Worm (Caenorhabditis elegans) whole organism, L1 larva: ENCODE data around the gene C02B8.3.

Experiments used
- C34B4.2 ChIP-seq: sonication (generic microtip); optimal IDR thresholded peaks from 2 replicates; lab custom pipeline; 2017; ENCODE audit warnings: mild to moderate bottlenecking, missing genetic modification characterization, missing compliant biosample characterization
- alr-1 ChIP-seq: fragments of 200-800 bp; sonication (Bioruptor generic); optimal IDR thresholded peaks from 2 replicates; lab custom pipeline; 2018; ENCODE audit warnings: borderline replicate concordance, mild to moderate bottlenecking, missing genetic modification characterization, missing compliant biosample characterization
- aly-2 ChIP-seq: fragments of 150-350 bp; optimal IDR thresholded peaks from 2 replicates; lab custom pipeline; 2014; ENCODE audit warnings: missing biosample characterization, missing genetic modification characterization
- ama-1 ChIP-seq: fragments of 150-350 bp; optimal IDR thresholded peaks from 2 replicates; lab custom pipeline; 2014
- blmp-1 ChIP-seq: fragments of 150-350 bp; optimal IDR thresholded peaks from 2 replicates; lab custom pipeline; 2014; ENCODE audit warnings: missing biosample characterization, missing genetic modification characterization
- ces-1 ChIP-seq: fragments of 150-350 bp; optimal IDR thresholded peaks from 2 replicates; lab custom pipeline; 2014; ENCODE audit warnings: missing biosample characterization, missing genetic modification reagents, missing genetic modification characterization
- efl-1 ChIP-seq, 4 experiments: fragments of 150-350 bp; optimal IDR thresholded peaks in 3 of 4; peaks in 1 of 4; 1 replicate in 1 of 4; 2 replicates in 3 of 4; lab custom pipeline; 2014; ENCODE audit warnings: missing biosample characterization in 2 of 4, missing genetic modification characterization in 2 of 4, missing genetic modification reagents in 2 of 4
- egl-27 ChIP-seq, 2 experiments: fragments of 150-350 bp in 1 of 2; sonication (generic microtip); optimal IDR thresholded peaks; 3 replicates each; lab custom pipeline; 2017 to 2018; ENCODE audit warnings: missing biosample characterization in 2 of 2, missing genetic modification characterization in 2 of 2, missing genetic modification reagents in 2 of 2
- elt-2 ChIP-seq: sonication (generic microtip); optimal IDR thresholded peaks from 2 replicates; lab custom pipeline; 2016; ENCODE audit warnings: missing genetic modification characterization, mild to moderate bottlenecking, inconsistent platforms, missing compliant biosample characterization, missing genetic modification reagents
- ets-5 ChIP-seq: fragments of 200-800 bp; sonication (Bioruptor generic); IDR thresholded peaks from 2 replicates; pipeline ENCODE4 v1.3.6; 2022; ENCODE audit warnings: missing genetic modification characterization, missing compliant biosample characterization
- grh-1 ChIP-seq: fragments of 200-800 bp; sonication (Bioruptor generic); IDR thresholded peaks from 2 replicates; pipeline ENCODE4 v1.3.6; 2022; ENCODE audit warnings: missing genetic modification reagents, missing genetic modification characterization, missing compliant biosample characterization
- hpl-2 ChIP-seq: fragments of 150-350 bp; optimal IDR thresholded peaks from 2 replicates; lab custom pipeline; 2014; ENCODE audit warnings: missing biosample characterization, missing genetic modification reagents, missing genetic modification characterization
- lin-14 ChIP-seq: fragments of 200-800 bp; sonication (Bioruptor generic); optimal IDR thresholded peaks from 2 replicates; lab custom pipeline; 2018; ENCODE audit warnings: mild to moderate bottlenecking, missing genetic modification characterization, moderate library complexity, missing compliant biosample characterization
- lin-15B ChIP-seq: fragments of 150-350 bp; sonication (generic microtip); optimal IDR thresholded peaks from 3 replicates; lab custom pipeline; 2014; ENCODE audit warnings: missing biosample characterization, missing genetic modification characterization
- lin-35 ChIP-seq, 2 experiments: fragments of 150-350 bp; optimal IDR thresholded peaks; 2 replicates each; lab custom pipeline; 2014; ENCODE audit warnings: missing biosample characterization in 2 of 2, missing genetic modification characterization in 2 of 2, missing genetic modification reagents in 2 of 2
- mab-9 ChIP-seq: fragments of 200-800 bp; sonication (Bioruptor generic); IDR thresholded peaks from 2 replicates; pipeline ENCODE4 v1.3.6; 2022; ENCODE audit warnings: missing genetic modification reagents, missing genetic modification characterization, missing compliant biosample characterization
- mdl-1 ChIP-seq, 2 experiments: fragments of 150-350 bp; optimal IDR thresholded peaks; 2 replicates each; lab custom pipeline; 2014 to 2017; ENCODE audit warnings: missing biosample characterization in 2 of 2, missing genetic modification characterization in 2 of 2, inconsistent platforms in 1 of 2
- mef-2 ChIP-seq: fragments of 150-350 bp; optimal IDR thresholded peaks from 2 replicates; lab custom pipeline; 2014; ENCODE audit warnings: missing biosample characterization, missing genetic modification characterization
- mep-1 ChIP-seq: fragments of 150-350 bp; optimal IDR thresholded peaks from 2 replicates; lab custom pipeline; 2014; ENCODE audit warnings: missing biosample characterization, missing genetic modification characterization
- nhr-20 ChIP-seq: sonication (generic microtip); optimal IDR thresholded peaks from 2 replicates; lab custom pipeline; 2016; ENCODE audit warnings: mild to moderate bottlenecking, missing genetic modification characterization, missing compliant biosample characterization
- nhr-237 ChIP-seq: fragments of 150-350 bp; optimal IDR thresholded peaks from 2 replicates; lab custom pipeline; 2014; ENCODE audit warnings: missing biosample characterization, missing genetic modification characterization
- nhr-71 ChIP-seq: sonication (generic microtip); optimal IDR thresholded peaks from 2 replicates; lab custom pipeline; 2016; ENCODE audit warnings: mild to moderate bottlenecking, missing genetic modification characterization, moderate library complexity, missing compliant biosample characterization
- nhr-85 ChIP-seq: sonication (generic microtip); peaks from one replicate; lab custom pipeline; 2016; ENCODE audit warnings: missing genetic modification characterization, inconsistent platforms, missing compliant biosample characterization
- pag-3 ChIP-seq: sonication (generic microtip); optimal IDR thresholded peaks from 2 replicates; lab custom pipeline; 2017; ENCODE audit warnings: missing genetic modification characterization, mild to moderate bottlenecking, missing compliant biosample characterization, antibody characterized with exemption, borderline replicate concordance; ENCODE audit not compliant: insufficient read depth
- pax-3 ChIP-seq: fragments of 200-800 bp; sonication (Bioruptor generic); optimal IDR thresholded peaks from 2 replicates; lab custom pipeline; 2018; ENCODE audit warnings: mild to moderate bottlenecking, missing genetic modification characterization, moderate library complexity, missing compliant biosample characterization
- pqm-1 ChIP-seq: sonication (generic microtip); optimal IDR thresholded peaks from 3 replicates; lab custom pipeline; 2017; ENCODE audit warnings: missing biosample characterization, missing genetic modification characterization
- skn-1 ChIP-seq: fragments of 150-350 bp; optimal IDR thresholded peaks from 2 replicates; lab custom pipeline; 2014; ENCODE audit warnings: missing biosample characterization, missing genetic modification characterization
- snpc-4 ChIP-seq: fragments of 150-350 bp; optimal IDR thresholded peaks from 2 replicates; lab custom pipeline; 2014; ENCODE audit warnings: missing biosample characterization, missing genetic modification characterization
- tbx-2 ChIP-seq: sonication (generic microtip); optimal IDR thresholded peaks from 2 replicates; lab custom pipeline; 2016; ENCODE audit warnings: missing genetic modification characterization, missing compliant biosample characterization
- zag-1 ChIP-seq: fragments of 150-350 bp; optimal IDR thresholded peaks from 2 replicates; lab custom pipeline; 2014; ENCODE audit warnings: missing biosample characterization, missing genetic modification characterization
- zip-4 ChIP-seq: fragments of 200-800 bp; sonication (Bioruptor generic); optimal IDR thresholded peaks from 2 replicates; lab custom pipeline; 2018; ENCODE audit warnings: mild to moderate bottlenecking, missing genetic modification characterization, moderate library complexity, missing compliant biosample characterization
- ztf-11 ChIP-seq, 2 experiments: sonication (generic microtip); optimal IDR thresholded peaks; 2 replicates each; lab custom pipeline; 2016 to 2017; ENCODE audit warnings: missing genetic modification characterization in 2 of 2, missing biosample characterization in 1 of 2, missing compliant biosample characterization in 1 of 2

Gene C02B8.3

DNA sequence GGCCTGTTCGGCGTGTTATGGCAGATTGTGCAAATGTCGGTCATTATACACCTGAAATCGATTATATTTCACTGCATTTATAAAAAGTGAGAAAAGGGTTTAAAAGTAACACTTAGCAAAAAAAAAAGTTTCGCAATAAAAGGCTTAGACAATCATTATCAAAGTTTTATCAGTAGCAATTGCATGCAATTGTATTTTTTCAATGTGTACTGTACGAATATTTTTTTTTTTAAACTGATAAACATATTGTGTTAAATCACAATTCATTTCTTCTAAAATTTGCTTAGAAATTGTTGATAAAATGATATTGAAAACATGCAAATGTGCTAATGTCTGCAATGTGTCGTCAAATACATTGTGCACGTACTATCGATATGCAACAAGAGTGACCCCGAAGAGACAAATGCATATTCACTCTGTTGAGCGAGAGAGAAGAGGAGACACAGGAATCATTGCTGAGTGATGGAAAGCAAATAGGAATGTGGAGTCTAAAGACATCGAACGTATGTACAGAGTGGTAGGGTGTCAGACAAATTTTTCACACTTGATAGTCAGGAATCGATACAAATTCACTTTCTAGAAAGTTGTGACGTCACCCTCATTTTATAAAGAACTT, 2.9 kb upstream of the C02B8.3 start, which contains the start of gene C02B8.6 (continued):
- no peak for TF ChIP-seq snpc-4
- TF ChIP-seq pax-3 (tag; lab: Kevin White, UChicago): no peak
- TF ChIP-seq ets-5: no peak
- TF ChIP-seq grh-1: no peak
- peak; percentile 50 for TF ChIP-seq nhr-71 (tag; lab: Kevin White, UChicago)
- TF ChIP-seq, all 84 proteins: peak for 22

- TF ChIP-seq hpl-2 (no peak), ces-1 (GFP tag; lab: Kevin White, UChicago) (no peak), zag-1 (no peak), tbx-2 (tag; lab: Kevin White, UChicago) (no peak), zip-4 (no peak), mef-2 (tag; lab: Kevin White, UChicago) (no peak), mab-9 (GFP tag; lab: Robert Waterston, UW) (no peak), lin-15B (tag; lab: Kevin White, UChicago) (no peak), mep-1 (tag; lab: Kevin White, UChicago) (no peak), nhr-237 (tag; lab: Kevin White, UChicago) (no peak), C34B4.2 (tag; lab: Kevin White, UChicago) (no peak), blmp-1 (no peak), elt-2 (no peak), skn-1 (tag; lab: Kevin White, UChicago) (no peak), pag-3 (tag; lab: Kevin White, UChicago) (no peak), aly-2 (tag; lab: Kevin White, UChicago) (no peak), nhr-20 (no peak)
Observed at ce11 chrX:8137779-8138178, 1.5 kb upstream of the C02B8.3 start, which contains the start of gene C02B8.7. TSS of gene C02B8.7 (minus strand) at chrX:8137879.

ce11 chrX:8147398-8147797, 8.2 kb downstream of the C02B8.3 start, which contains the start of gene C02B8.1:
TSS of gene C02B8.1 (plus strand) at chrX:8147698.
- TF ChIP-seq elt-2 (no peak), efl-1 (optimal IDR thresholded peaks at IDR 0.05; lab: Kevin White, UChicago) (no peak), efl-1 (GFP tag; optimal IDR thresholded peaks at IDR 0.05 in 1 of 2; lab: Kevin White, UChicago) (peak in 1 of 2 experiments; percentile 6)

ce11 chrX:8148993-8149392, 9.7 kb downstream of the C02B8.3 start:
- TF ChIP-seq mep-1 (tag; lab: Kevin White, UChicago): peak; percentile 8
- TF ChIP-seq hpl-2: no peak

ce11 chrX:8150621-8151020, 11.4 kb downstream of the C02B8.3 start, which contains the start of gene F22F1.2:
TSS of gene F22F1.2 (minus strand) at chrX:8150721.
- TF ChIP-seq nhr-85 (no peak), mdl-1 (tag; optimal IDR thresholded peaks at IDR 0.05; lab: Kevin White, UChicago) (no peak), lin-14 (GFP tag; lab: Kevin White, UChicago) (no peak), elt-2 (no peak), skn-1 (tag; lab: Kevin White, UChicago) (no peak), ets-5 (no peak), egl-27 (tag; optimal IDR thresholded peaks at IDR 0.05; lab: Kevin White, UChicago) (no peak), alr-1 (no peak), mef-2 (tag; lab: Kevin White, UChicago) (no peak), snpc-4 (no peak), ama-1 (no peak), nhr-237 (tag; lab: Kevin White, UChicago) (no peak), pqm-1 (no peak), lin-35 (GFP tag; optimal IDR thresholded peaks at IDR 0.05; lab: Kevin White, UChicago) (no peak), ztf-11 (tag; optimal IDR thresholded peaks at IDR 0.05; lab: Kevin White, UChicago) (no peak)
- TF ChIP-seq, all 84 proteins: peak for 0
